Worm (Caenorhabditis elegans) whole organism, L2 larva: ENCODE data around the gene Y43F8C.13.

ENCODE experiments used
- C34F6.9 ChIP-seq: fragments of 150-350 bp; optimal IDR thresholded peaks from 2 replicates; lab custom pipeline; 2014; ENCODE audit warnings: missing biosample characterization, missing genetic modification characterization
- F13H6.1 ChIP-seq: sonication (generic microtip); optimal IDR thresholded peaks from 2 replicates; lab custom pipeline; 2016; ENCODE audit warnings: missing genetic modification characterization, missing compliant biosample characterization
- Y55F3AM.14 ChIP-seq: fragments of 200-800 bp; sonication (Bioruptor generic); optimal IDR thresholded peaks from 2 replicates; lab custom pipeline; 2018; ENCODE audit warnings: mild to moderate bottlenecking, missing genetic modification characterization, missing compliant biosample characterization
- alr-1 ChIP-seq: fragments of 150-350 bp; optimal IDR thresholded peaks from 2 replicates; lab custom pipeline; 2014; ENCODE audit warnings: missing biosample characterization, missing genetic modification characterization
- aly-2 ChIP-seq: fragments of 150-350 bp; optimal IDR thresholded peaks from 2 replicates; lab custom pipeline; 2014; ENCODE audit warnings: missing biosample characterization, missing genetic modification characterization
- ama-1 ChIP-seq: fragments of 150-350 bp; optimal IDR thresholded peaks from 2 replicates; lab custom pipeline; 2018; ENCODE audit warnings: inconsistent platforms
- blmp-1 ChIP-seq: sonication (generic microtip); optimal IDR thresholded peaks from 2 replicates; lab custom pipeline; 2017; ENCODE audit warnings: missing genetic modification characterization, mild to moderate bottlenecking, missing compliant biosample characterization, antibody characterized with exemption, moderate library complexity; ENCODE audit not compliant: insufficient read depth
- ceh-16 ChIP-seq: fragments of 150-350 bp; optimal IDR thresholded peaks from 2 replicates; lab custom pipeline; 2014; ENCODE audit warnings: missing biosample characterization, missing genetic modification characterization
- ceh-82 ChIP-seq: fragments of 150-350 bp; optimal IDR thresholded peaks from 2 replicates; lab custom pipeline; 2014; ENCODE audit warnings: missing biosample characterization, missing genetic modification characterization
- crh-2 ChIP-seq: sonication (generic microtip); optimal IDR thresholded peaks from 2 replicates; lab custom pipeline; 2017; ENCODE audit warnings: missing biosample characterization, missing genetic modification characterization
- elt-1 ChIP-seq: fragments of 150-350 bp; optimal IDR thresholded peaks from 2 replicates; lab custom pipeline; 2014; ENCODE audit warnings: missing biosample characterization, missing genetic modification characterization
- elt-3 ChIP-seq: sonication (generic microtip); optimal IDR thresholded peaks from 2 replicates; lab custom pipeline; 2017; ENCODE audit warnings: missing biosample characterization, missing genetic modification characterization
- fos-1 ChIP-seq: fragments of 150-350 bp; optimal IDR thresholded peaks from 2 replicates; lab custom pipeline; 2014; ENCODE audit warnings: missing biosample characterization, missing genetic modification characterization
- gmeb-1 ChIP-seq: fragments of 150-350 bp; optimal IDR thresholded peaks from 2 replicates; lab custom pipeline; 2014; ENCODE audit warnings: missing biosample characterization, missing genetic modification characterization
- lin-11 ChIP-seq: fragments of 150-350 bp; sonication (generic microtip); optimal IDR thresholded peaks from 2 replicates; lab custom pipeline; 2014; ENCODE audit warnings: missing biosample characterization, missing genetic modification characterization, inconsistent platforms, mixed read lengths
- lin-13 ChIP-seq: fragments of 150-350 bp; optimal IDR thresholded peaks from 2 replicates; lab custom pipeline; 2014; ENCODE audit warnings: missing biosample characterization, missing genetic modification reagents, missing genetic modification characterization
- lin-39 ChIP-seq: fragments of 150-350 bp; optimal IDR thresholded peaks from 2 replicates; lab custom pipeline; 2014; ENCODE audit warnings: missing biosample characterization, missing genetic modification reagents, missing genetic modification characterization
- lsy-2 ChIP-seq, 2 experiments: fragments of 150-350 bp in 1 of 2; sonication (generic microtip) in 1 of 2; optimal IDR thresholded peaks; 2 replicates each; lab custom pipeline; 2014 to 2017; ENCODE audit warnings: missing biosample characterization in 2 of 2, missing genetic modification characterization in 2 of 2
- mab-5 ChIP-seq: fragments of 150-350 bp; optimal IDR thresholded peaks from 2 replicates; lab custom pipeline; 2014; ENCODE audit warnings: missing biosample characterization, missing genetic modification characterization
- mbf-1 ChIP-seq: sonication (generic microtip); optimal IDR thresholded peaks from 2 replicates; lab custom pipeline; 2017; ENCODE audit warnings: missing biosample characterization, missing genetic modification characterization
- mdl-1 ChIP-seq, 2 experiments: fragments of 150-350 bp in 1 of 2; sonication (generic microtip) in 1 of 2; optimal IDR thresholded peaks; 2 replicates each; lab custom pipeline; 2017; ENCODE audit warnings: missing biosample characterization in 2 of 2, missing genetic modification characterization in 2 of 2
- nhr-12 ChIP-seq: fragments of 150-350 bp; optimal IDR thresholded peaks from 2 replicates; lab custom pipeline; 2014; ENCODE audit warnings: missing biosample characterization, missing genetic modification characterization
- nhr-129 ChIP-seq: fragments of 150-350 bp; optimal IDR thresholded peaks from 2 replicates; lab custom pipeline; 2014; ENCODE audit warnings: missing biosample characterization, missing genetic modification characterization
- nhr-21 ChIP-seq: fragments of 150-350 bp; optimal IDR thresholded peaks from 2 replicates; lab custom pipeline; 2014; ENCODE audit warnings: missing biosample characterization, missing genetic modification characterization
- nhr-23 ChIP-seq: fragments of 150-350 bp; optimal IDR thresholded peaks from 2 replicates; lab custom pipeline; 2014; ENCODE audit warnings: missing biosample characterization, missing genetic modification reagents, missing genetic modification characterization
- nhr-237 ChIP-seq: fragments of 150-350 bp; optimal IDR thresholded peaks from 2 replicates; lab custom pipeline; 2014; ENCODE audit warnings: missing biosample characterization, missing genetic modification characterization
- nhr-25 ChIP-seq: fragments of 150-350 bp; sonication (generic microtip); optimal IDR thresholded peaks from 3 replicates; lab custom pipeline; 2014; ENCODE audit warnings: missing biosample characterization, missing genetic modification characterization
- nhr-6 ChIP-seq: fragments of 150-350 bp; optimal IDR thresholded peaks from 2 replicates; lab custom pipeline; 2014; ENCODE audit warnings: missing biosample characterization, missing genetic modification characterization
- skn-1 ChIP-seq: sonication (generic microtip); optimal IDR thresholded peaks from 2 replicates; lab custom pipeline; 2017; ENCODE audit warnings: missing biosample characterization, missing genetic modification characterization
- sma-3 ChIP-seq: sonication (generic microtip); optimal IDR thresholded peaks from 2 replicates; lab custom pipeline; 2016; ENCODE audit warnings: missing genetic modification reagents, missing genetic modification characterization, missing compliant biosample characterization
- sma-9 ChIP-seq, 2 experiments: fragments of 150-350 bp in 1 of 2; sonication (generic microtip) in 1 of 2; optimal IDR thresholded peaks; 2 replicates each; lab custom pipeline; 2014 to 2016; ENCODE audit warnings: missing genetic modification characterization in 2 of 2, mild to moderate bottlenecking in 1 of 2, missing biosample characterization in 1 of 2, missing compliant biosample characterization in 1 of 2, missing genetic modification reagents in 1 of 2, moderate library complexity in 1 of 2
- snpc-4 ChIP-seq: fragments of 150-350 bp; optimal IDR thresholded peaks from 2 replicates; lab custom pipeline; 2014; ENCODE audit warnings: missing biosample characterization, missing genetic modification characterization
- unc-39 ChIP-seq: fragments of 150-350 bp; optimal IDR thresholded peaks from 2 replicates; lab custom pipeline; 2014; ENCODE audit warnings: missing biosample characterization, missing genetic modification characterization
- unc-55 ChIP-seq: fragments of 150-350 bp; sonication (generic microtip); optimal IDR thresholded peaks from 3 replicates; lab custom pipeline; 2014; ENCODE audit warnings: missing biosample characterization, missing genetic modification reagents, missing genetic modification characterization
- unc-62 ChIP-seq: fragments of 150-350 bp; optimal IDR thresholded peaks from 2 replicates; lab custom pipeline; 2014; ENCODE audit warnings: missing biosample characterization, missing genetic modification reagents, missing genetic modification characterization
- zag-1 ChIP-seq: fragments of 150-350 bp; optimal IDR thresholded peaks from 2 replicates; lab custom pipeline; 2014; ENCODE audit warnings: missing biosample characterization, missing genetic modification characterization
- ztf-11 ChIP-seq: sonication (generic microtip); optimal IDR thresholded peaks from 2 replicates; lab custom pipeline; 2017; ENCODE audit warnings: missing biosample characterization, missing genetic modification characterization
- ztf-4 ChIP-seq: fragments of 150-350 bp; optimal IDR thresholded peaks from 2 replicates; lab custom pipeline; 2014; ENCODE audit warnings: missing biosample characterization, missing genetic modification characterization

The Y43F8C.13 gene

DNA sequence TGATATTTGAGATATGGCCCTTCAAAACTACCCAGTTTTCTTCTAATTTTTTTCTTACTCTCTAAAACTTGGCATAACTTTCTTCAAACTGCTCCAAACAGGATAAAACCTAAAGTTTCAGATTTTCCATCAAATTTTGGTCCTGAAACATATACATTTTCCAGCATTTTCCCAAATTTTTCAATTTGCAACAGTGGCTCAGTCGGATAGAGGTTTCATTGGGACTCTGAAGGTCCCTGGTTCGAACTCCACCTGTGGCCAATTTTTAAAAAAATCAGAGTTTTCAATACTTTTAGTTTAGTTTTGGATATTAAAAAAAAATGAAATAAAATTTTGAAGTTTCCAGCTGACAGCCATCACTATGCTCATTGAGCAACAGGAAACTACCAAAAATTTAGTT lies 29.5 kb downstream of the Y43F8C.13 start:
- no peak for TF ChIP-seq alr-1 (tag; lab: Kevin White, UChicago)
- TF ChIP-seq lin-39 (tag; lab: Kevin White, UChicago) = no peak
- TF ChIP-seq sma-3 = no peak
- no peak for TF ChIP-seq unc-39 (tag; lab: Kevin White, UChicago)
- no peak for TF ChIP-seq zag-1 (tag; lab: Kevin White, UChicago)
- no peak for TF ChIP-seq mbf-1 (tag; lab: Kevin White, UChicago)
- no peak for TF ChIP-seq blmp-1
- TF ChIP-seq ama-1 (lab: Kevin White, UChicago) = no peak
- TF ChIP-seq fos-1 = no peak
- no peak for TF ChIP-seq skn-1 (tag; lab: Kevin White, UChicago)
- no peak for TF ChIP-seq F13H6.1 (tag; lab: Kevin White, UChicago)
- no peak for TF ChIP-seq unc-55 (GFP tag; lab: Kevin White, UChicago)
- TF ChIP-seq ceh-82 = no peak
- no peak for TF ChIP-seq nhr-21 (tag; lab: Kevin White, UChicago)
- TF ChIP-seq nhr-25 (tag; lab: Kevin White, UChicago) = no peak
- TF ChIP-seq C34F6.9 (tag; lab: Kevin White, UChicago) = no peak

DNA sequence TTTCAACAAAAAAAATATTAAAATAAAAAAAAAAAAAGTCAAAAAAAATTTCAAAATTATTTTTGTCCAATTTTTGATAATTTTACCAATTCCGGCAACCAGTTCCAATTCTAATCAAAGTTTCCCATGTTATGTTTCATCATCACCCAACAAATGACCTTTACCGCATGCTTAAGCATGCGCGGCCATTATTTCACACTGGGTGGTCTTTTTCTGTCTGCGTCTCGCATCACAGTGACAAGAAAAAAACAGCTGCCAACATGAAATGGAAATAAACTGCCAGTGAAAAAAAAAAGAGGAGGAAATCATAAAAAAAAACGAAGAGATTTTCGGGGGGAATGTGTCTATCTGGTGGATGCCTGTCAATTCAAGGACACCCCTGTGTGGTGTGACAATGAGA lies 30.9 kb downstream of the Y43F8C.13 start:
- TF ChIP-seq nhr-129 (tag; lab: Kevin White, UChicago) = peak; percentile 33
- TF ChIP-seq nhr-25 (tag; lab: Kevin White, UChicago) = peak; percentile 54
- no peak for TF ChIP-seq crh-2 (tag; lab: Kevin White, UChicago)

DNA sequence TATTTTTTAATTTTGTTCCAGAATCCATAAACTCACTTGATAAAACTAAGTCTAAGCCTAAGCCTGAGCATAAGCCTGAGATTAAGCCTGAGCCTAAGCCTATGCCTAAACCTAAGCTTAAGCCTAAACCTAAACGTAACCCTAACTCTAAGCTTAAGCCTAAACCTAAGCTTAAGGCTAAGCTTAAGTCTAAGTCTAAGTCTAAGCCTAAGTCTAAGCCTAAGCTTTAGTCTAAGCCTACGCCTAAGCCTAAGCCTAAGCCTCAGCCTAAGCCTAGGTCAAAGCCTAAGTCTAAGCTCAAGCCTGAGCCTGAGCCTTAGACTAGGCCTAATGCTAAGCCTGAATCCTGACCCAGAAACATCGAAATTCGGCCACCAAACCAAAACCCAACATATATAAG lies 32.6 kb downstream of the Y43F8C.13 start:
- TF ChIP-seq unc-55 (GFP tag; lab: Kevin White, UChicago) = no peak
- TF ChIP-seq elt-1 (tag; lab: Kevin White, UChicago) = no peak
- TF ChIP-seq Y55F3AM.14 = no peak
- no peak for TF ChIP-seq ztf-4 (tag; lab: Kevin White, UChicago)
- no peak for TF ChIP-seq crh-2 (tag; lab: Kevin White, UChicago)
- no peak for TF ChIP-seq nhr-12 (tag; lab: Kevin White, UChicago)
- no peak for TF ChIP-seq fos-1
- no peak for TF ChIP-seq zag-1 (tag; lab: Kevin White, UChicago)
- no peak for TF ChIP-seq aly-2 (tag; lab: Kevin White, UChicago)
- TF ChIP-seq mbf-1 (tag; lab: Kevin White, UChicago) = no peak
- no peak for TF ChIP-seq nhr-23 (tag; lab: Kevin White, UChicago)
- TF ChIP-seq sma-3 = no peak
- TF ChIP-seq F13H6.1 (tag; lab: Kevin White, UChicago) = no peak
- TF ChIP-seq nhr-6 (tag; lab: Kevin White, UChicago) = no peak

DNA sequence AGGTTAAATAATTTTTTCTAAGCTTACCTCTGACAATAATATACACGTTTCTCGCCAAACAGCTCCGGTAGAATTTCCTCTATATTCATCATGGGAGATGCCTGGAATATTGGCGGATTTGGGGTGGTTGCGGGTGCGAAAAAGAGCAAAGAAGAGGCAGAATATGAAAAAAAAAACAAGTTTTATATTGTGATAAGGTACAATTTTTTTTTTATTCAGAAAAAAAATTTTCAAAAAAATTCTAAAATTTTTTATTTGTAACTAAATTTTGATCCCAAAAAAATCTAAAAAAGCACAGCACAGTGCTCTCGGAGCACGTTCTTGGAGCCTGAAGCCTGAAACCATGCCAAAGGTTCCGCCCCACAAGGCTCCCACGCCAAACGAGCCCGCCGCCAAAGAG lies 42.0 kb downstream of the Y43F8C.13 start, which contains the start of gene dmd-3:
Gene dmd-3 (minus strand): TSS at position 101 of the 400 bp plus-strand sequence.
- TF ChIP-seq unc-62 (GFP tag; lab: Kevin White, UChicago) (no peak), snpc-4 (tag; lab: Kevin White, UChicago) (no peak), sma-3 (no peak), mab-5 (tag; lab: Kevin White, UChicago) (no peak), nhr-6 (tag; lab: Kevin White, UChicago) (no peak), blmp-1 (no peak), skn-1 (tag; lab: Kevin White, UChicago) (no peak), ceh-16 (tag; lab: Kevin White, UChicago) (no peak), ceh-82 (no peak)

DNA sequence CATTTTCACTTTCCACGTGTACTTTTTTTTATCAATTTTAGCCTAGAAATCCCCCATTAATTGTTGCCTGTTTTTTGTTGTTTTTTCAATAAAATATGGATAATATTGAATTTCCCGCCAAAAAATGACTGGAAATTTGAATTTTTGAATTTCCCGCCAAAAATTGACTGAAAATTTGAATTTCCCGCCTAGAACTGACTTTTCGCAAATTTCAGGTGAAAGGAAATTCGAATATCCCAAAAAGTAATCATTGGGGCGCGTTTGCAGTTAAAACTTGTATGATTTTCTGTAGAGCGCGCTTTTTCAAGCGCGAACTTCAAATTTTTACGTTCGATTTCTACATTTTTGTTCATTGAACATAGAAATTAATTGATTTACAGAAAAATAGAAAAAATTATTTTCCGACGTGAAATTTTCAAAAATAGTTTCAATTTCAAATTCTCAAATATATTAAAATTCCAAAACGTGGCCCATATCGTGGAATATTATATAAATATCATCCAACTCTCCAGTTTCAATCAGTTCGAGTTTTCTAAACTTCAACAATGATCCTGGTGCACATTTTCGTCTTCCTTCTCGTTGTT lies 51.5 kb downstream of the Y43F8C.13 start, which contains the start of gene Y43F8C.9:
Gene Y43F8C.9 (plus strand): TSS at position 534 of the 584 bp plus-strand sequence.
- TF ChIP-seq nhr-237 (tag; lab: Kevin White, UChicago) (no peak), unc-39 (tag; lab: Kevin White, UChicago) (no peak), mdl-1 (tag; optimal IDR thresholded peaks at IDR 0.05; lab: Kevin White, UChicago) (no peak), Y55F3AM.14 (no peak), ztf-11 (no peak)
- TF ChIP-seq, all 48 proteins: peak for 0

DNA sequence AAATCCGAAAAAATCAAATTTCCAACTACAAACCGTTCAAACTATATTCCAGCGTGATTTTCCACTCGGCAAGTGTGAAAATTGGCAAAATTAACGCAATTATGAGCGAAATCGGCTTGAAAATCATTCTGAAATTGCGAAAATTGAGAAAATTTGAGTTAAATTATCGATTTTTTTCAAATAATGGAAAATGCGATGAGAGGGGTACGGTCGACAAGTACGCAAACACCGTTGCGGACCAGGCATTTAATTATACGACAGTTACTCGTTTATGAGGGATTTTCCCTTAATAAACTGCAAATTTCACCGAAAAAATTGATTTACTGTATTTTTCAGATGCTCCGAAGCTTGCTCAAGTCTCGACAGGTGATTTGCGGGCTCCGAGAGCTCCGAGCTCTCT lies 53.3 kb downstream of the Y43F8C.13 start, which contains the start of the genes Y43F8C.7 and mrps-28:
Gene Y43F8C.7 (minus strand): TSS at position 128 of the 400 bp plus-strand sequence.
Gene mrps-28 (plus strand): TSS at position 337 of the 400 bp plus-strand sequence.
- no peak for TF ChIP-seq nhr-21 (tag; lab: Kevin White, UChicago)
- TF ChIP-seq lin-11 = peak; percentile 8
- TF ChIP-seq gmeb-1 = peak; percentile 5
- TF ChIP-seq Y55F3AM.14 = no peak
- peak; percentile 94 to 98 for TF ChIP-seq lsy-2 (tag; optimal IDR thresholded peaks at IDR 0.05; lab: Kevin White, UChicago)
- peak; percentile 18 for TF ChIP-seq zag-1 (tag; lab: Kevin White, UChicago)
- TF ChIP-seq sma-9 (GFP tag; optimal IDR thresholded peaks at IDR 0.05; lab: Kevin White, UChicago) = no peak
- TF ChIP-seq sma-9 (tag; optimal IDR thresholded peaks at IDR 0.05; lab: Kevin White, UChicago) = no peak
- TF ChIP-seq elt-3 = no peak
- TF ChIP-seq ztf-4 (tag; lab: Kevin White, UChicago) = no peak
- peak; percentile 50 for TF ChIP-seq lin-13
- peak; percentile 62 for TF ChIP-seq unc-55 (GFP tag; lab: Kevin White, UChicago)
- peak; percentile 45 for TF ChIP-seq nhr-129 (tag; lab: Kevin White, UChicago)
- TF ChIP-seq blmp-1 = no peak
- TF ChIP-seq ztf-11 = no peak
- TF ChIP-seq C34F6.9 (tag; lab: Kevin White, UChicago) = peak; percentile 71
- TF ChIP-seq crh-2 (tag; lab: Kevin White, UChicago) = peak; percentile 34
- TF ChIP-seq unc-62 (GFP tag; lab: Kevin White, UChicago) = no peak
